Worm (Caenorhabditis elegans): Measurements from ENCODE around the gene C01G12.13.

C01G12.13 gene

DNA sequence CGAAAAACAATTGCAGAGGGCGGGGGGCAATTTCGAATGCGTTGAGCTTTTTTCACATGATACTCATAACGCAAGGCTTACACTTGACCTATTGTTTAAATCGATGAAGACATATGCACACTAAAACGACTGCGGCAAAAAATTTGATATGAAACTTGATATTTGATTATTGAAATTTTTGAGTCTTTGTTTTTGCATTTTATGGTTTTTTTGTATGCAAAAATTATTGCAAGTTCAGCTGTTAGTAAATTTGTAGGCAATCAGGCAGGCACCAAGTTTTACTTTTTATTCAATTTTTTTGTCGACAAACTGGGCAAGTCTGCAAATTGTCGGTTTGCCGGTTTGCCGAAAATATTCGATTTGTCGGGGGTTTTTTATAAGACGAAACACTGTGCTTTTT lies 29.6 kb downstream of the C01G12.13 start, which contains the start of gene arl-3:
arl-3 (plus strand) TSS at position 301 of the 400 bp plus-strand sequence.
- TF ChIP-seq fkh-3 (tag; optimal IDR thresholded peaks at IDR 0.05) (no peak), nfya-2 (GFP tag; IDR thresholded peaks at IDR 0.05) (no peak), Y53G8AR.9 (GFP tag; conservative IDR thresholded peaks at IDR 0.05) (0 out of 2 replicates have a peak, but pooled peaks have one; percentile 40), hlh-12 (tag; optimal IDR thresholded peaks at IDR 0.05) (no peak), D2030.7 (GFP tag; IDR thresholded peaks at IDR 0.05) (no peak), B0019.2 (GFP tag; conservative IDR thresholded peaks at IDR 0.05) (no peak)

- TF ChIP-seq ama-1 (optimal IDR thresholded peaks at IDR 0.05): peak; percentile 40
- no peak for TF ChIP-seq ama-1 (GFP tag; optimal IDR thresholded peaks at IDR 0.05)
- TF ChIP-seq attf-3 (GFP tag; conservative IDR thresholded peaks at IDR 0.05): no peak
- no peak for TF ChIP-seq D2030.7 (GFP tag; IDR thresholded peaks at IDR 0.05)
Measured at ce11 chrII:14608508-14608907, 32.0 kb downstream of the C01G12.13 start.

- TF ChIP-seq F52B5.7 (tag; optimal IDR thresholded peaks at IDR 0.05): peak; percentile 1
- TF ChIP-seq ceh-79 (tag; optimal IDR thresholded peaks at IDR 0.05): no peak
Measured at ce11 chrII:14609297-14609937, 32.9 kb downstream of the C01G12.13 start.

DNA sequence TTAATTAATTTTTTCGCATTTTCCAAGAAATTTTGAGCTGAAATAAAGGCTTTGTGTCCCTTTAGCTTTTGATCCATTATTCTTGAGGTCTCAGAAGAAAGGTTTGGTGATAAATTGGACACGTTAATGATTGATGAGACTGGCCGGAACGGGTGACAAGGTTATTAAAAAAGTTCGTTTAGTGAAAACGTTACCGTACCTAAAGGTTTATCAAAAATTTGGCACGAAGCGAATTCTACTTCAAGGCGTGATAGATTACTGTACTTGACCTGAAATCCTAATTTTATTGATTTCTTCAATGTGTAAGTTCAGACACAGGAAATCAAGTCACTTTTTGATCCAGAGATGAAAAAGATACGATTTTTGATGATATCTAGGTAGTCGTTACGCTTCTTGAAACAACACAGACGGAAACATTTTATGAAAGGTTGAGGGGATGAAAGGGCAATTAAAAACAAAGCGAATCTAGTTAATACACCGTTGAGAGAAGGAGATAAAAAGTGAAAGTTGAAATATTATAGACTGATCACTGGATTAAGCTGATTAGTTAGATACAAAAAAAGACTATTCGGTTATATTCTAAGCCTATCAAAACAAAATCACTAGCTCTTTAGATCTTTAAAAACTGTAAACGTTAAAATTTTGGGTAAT lies 34.1 kb downstream of the C01G12.13 start:
- TF ChIP-seq atf-7 (tag; optimal IDR thresholded peaks at IDR 0.05): no peak
- TF ChIP-seq ama-1 (optimal IDR thresholded peaks at IDR 0.05): peak; percentile 35
- no peak for TF ChIP-seq ama-1 (GFP tag; optimal IDR thresholded peaks at IDR 0.05)

DNA sequence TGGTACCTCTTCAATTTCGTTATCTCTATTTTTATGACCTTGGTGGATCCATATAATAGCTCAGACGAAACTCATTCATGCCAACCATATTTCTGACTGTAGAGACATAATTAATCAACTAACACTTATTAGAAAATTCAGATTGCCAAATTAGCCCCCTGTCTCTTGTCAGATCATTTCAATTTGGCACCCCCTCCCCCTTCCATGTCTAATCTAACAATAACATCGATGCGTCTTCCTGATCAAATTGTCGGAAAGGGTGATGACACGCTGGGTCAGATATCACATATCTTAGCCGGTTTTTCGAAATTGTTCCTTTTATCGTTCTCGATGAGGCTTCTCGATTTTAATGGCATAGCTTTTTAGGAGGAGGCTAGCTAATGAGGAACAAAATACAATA lies 34.8 kb downstream of the C01G12.13 start:
- TF ChIP-seq snpc-4 (GFP tag; optimal IDR thresholded peaks at IDR 0.05) (no peak), snpc-4 (tag; optimal IDR thresholded peaks at IDR 0.05) (no peak), atf-7 (tag; optimal IDR thresholded peaks at IDR 0.05) (no peak), die-1 (tag; optimal IDR thresholded peaks at IDR 0.05) (no peak), egrh-3 (GFP tag; IDR thresholded peaks at IDR 0.05) (no peak), ztf-25 (GFP tag; IDR thresholded peaks at IDR 0.05) (no peak), mes-4 (tag; optimal IDR thresholded peaks at IDR 0.05) (no peak), K11D2.4 (GFP tag; IDR thresholded peaks at IDR 0.05) (no peak), F10E7.11 (tag; optimal IDR thresholded peaks at IDR 0.05) (no peak), lsy-27 (tag; optimal IDR thresholded peaks at IDR 0.05; ENCODE audit: borderline replicate concordance, insufficient read depth) (no peak), fkh-3 (tag; optimal IDR thresholded peaks at IDR 0.05) (no peak), F23B12.7 (tag; optimal IDR thresholded peaks at IDR 0.05; ENCODE audit: insufficient read depth) (no peak), F39B2.1 (GFP tag; IDR thresholded peaks at IDR 0.05) (no peak), efl-1 (GFP tag; optimal IDR thresholded peaks at IDR 0.05) (no peak), nhr-27 (tag; optimal IDR thresholded peaks at IDR 0.05) (no peak), F57C9.4 (tag; optimal IDR thresholded peaks at IDR 0.05) (no peak)

DNA sequence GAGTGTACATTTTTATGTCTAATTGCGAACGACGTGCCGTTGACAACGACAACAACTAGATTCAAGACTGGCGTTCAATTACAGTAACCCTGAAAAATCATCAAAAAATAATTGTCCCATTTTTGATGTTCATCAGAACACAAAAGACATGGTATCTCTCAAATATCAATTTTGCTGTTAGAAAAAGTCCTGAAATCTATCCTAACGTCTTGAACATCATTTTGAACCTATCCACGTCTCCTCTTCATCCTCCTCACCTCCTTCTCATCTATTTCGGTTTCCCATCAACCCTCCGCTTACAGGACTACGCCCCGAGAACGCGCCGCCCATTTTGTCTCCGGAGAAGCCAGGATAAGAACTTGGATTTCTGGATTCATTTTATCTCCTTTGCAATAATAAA lies 39.2 kb downstream of the C01G12.13 start, which contains the start of gene mltn-9:
mltn-9 (plus strand) TSS at position 301 of the 400 bp plus-strand sequence.
- TF ChIP-seq madf-6 (GFP tag; IDR thresholded peaks at IDR 0.05): no peak
- no peak for TF ChIP-seq efl-1 (GFP tag; optimal IDR thresholded peaks at IDR 0.05)
- TF ChIP-seq repo-1 (tag; optimal IDR thresholded peaks at IDR 0.05): no peak
- TF ChIP-seq cebp-1 (GFP tag; IDR thresholded peaks at IDR 0.05): no peak
- no peak for TF ChIP-seq cebp-1 (tag; optimal IDR thresholded peaks at IDR 0.05)
- no peak for TF ChIP-seq ama-1 (optimal IDR thresholded peaks at IDR 0.05)
- TF ChIP-seq ama-1 (GFP tag; optimal IDR thresholded peaks at IDR 0.05): no peak
- no peak for TF ChIP-seq lir-1 (GFP tag; conservative IDR thresholded peaks at IDR 0.05)
- TF ChIP-seq Y53F4B.3 (GFP tag; IDR thresholded peaks at IDR 0.05): no peak
- TF ChIP-seq Y79H2A.3 (GFP tag; conservative IDR thresholded peaks at IDR 0.05): no peak
- no peak for TF ChIP-seq T07F8.4 (tag; optimal IDR thresholded peaks at IDR 0.05)
- TF ChIP-seq attf-6 (GFP tag; IDR thresholded peaks at IDR 0.05): no peak
- TF ChIP-seq ekl-4 (GFP tag; IDR thresholded peaks at IDR 0.05): no peak
- TF ChIP-seq hlh-26 (GFP tag; conservative IDR thresholded peaks at IDR 0.05): no peak
- no peak for TF ChIP-seq akir-1 (GFP tag; optimal IDR thresholded peaks at IDR 0.05)
- TF ChIP-seq lin-54 (GFP tag; optimal IDR thresholded peaks at IDR 0.05): no peak
